Fruit fly (Drosophila melanogaster) whole organism, embryonic: Measurements from ENCODE around the gene Neurl4.

Experiments
- Adf1 ChIP-seq: fragments of 200-800 bp; sonication (Bioruptor generic); IDR thresholded peaks from 2 replicates; pipeline ENCODE4 v1.3.6; 2022; ENCODE audit warnings: missing biosample characterization, missing genetic modification characterization
- Aef1 ChIP-seq: fragments of 200-800 bp; sonication (Bioruptor generic); IDR thresholded peaks from 3 replicates; pipeline ENCODE4 v1.3.6; 2022; ENCODE audit warnings: missing biosample characterization, missing genetic modification characterization
- Atf6 ChIP-seq: fragments of 200-800 bp; sonication (Bioruptor generic); IDR thresholded peaks from 2 replicates; pipeline ENCODE4 v1.3.6; 2022; ENCODE audit warnings: missing biosample characterization, missing genetic modification characterization
- CG10321 ChIP-seq: fragments of 200-800 bp; sonication (Bioruptor generic); IDR thresholded peaks from 2 replicates; pipeline ENCODE4 v1.3.6; 2022; ENCODE audit warnings: missing biosample characterization, missing genetic modification characterization
- CG10565 ChIP-seq: fragments of 200-800 bp; sonication (Bioruptor generic); optimal IDR thresholded peaks from 3 replicates; lab custom pipeline; 2016; ENCODE audit warnings: missing biosample characterization, mild to moderate bottlenecking, missing genetic modification characterization
- CG13123 ChIP-seq: fragments of 200-800 bp; sonication (Bioruptor generic); optimal IDR thresholded peaks from 2 replicates; lab custom pipeline; 2016; ENCODE audit warnings: missing biosample characterization, missing genetic modification characterization
- CG14965 ChIP-seq: fragments of 200-800 bp; sonication (Bioruptor generic); optimal IDR thresholded peaks from 2 replicates; lab custom pipeline; 2016; ENCODE audit warnings: missing biosample characterization, missing genetic modification characterization, borderline replicate concordance
- CG17359 ChIP-seq: fragments of 200-800 bp; sonication (Bioruptor generic); optimal IDR thresholded peaks from 3 replicates; lab custom pipeline; 2018; ENCODE audit warnings: missing biosample characterization, mild to moderate bottlenecking, missing genetic modification characterization, moderate library complexity
- CG18764 ChIP-seq: fragments of 200-800 bp; sonication (Bioruptor generic); optimal IDR thresholded peaks from 3 replicates; lab custom pipeline; 2016; ENCODE audit warnings: missing biosample characterization, missing genetic modification characterization
- CG2678 ChIP-seq: fragments of 200-800 bp; sonication (Bioruptor generic); optimal IDR thresholded peaks from 3 replicates; lab custom pipeline; 2019; ENCODE audit warnings: missing biosample characterization, mild to moderate bottlenecking, missing genetic modification characterization, moderate library complexity
- CG31388 ChIP-seq: fragments of 200-800 bp; sonication (Bioruptor generic); optimal IDR thresholded peaks from 2 replicates; lab custom pipeline; 2016; ENCODE audit warnings: missing biosample characterization, missing genetic modification characterization
- CG32532 ChIP-seq: fragments of 200-800 bp; sonication (Bioruptor generic); IDR thresholded peaks from 2 replicates; pipeline ENCODE4 v1.3.6; 2022; ENCODE audit warnings: missing biosample characterization, missing genetic modification characterization
- CG5180 ChIP-seq: fragments of 200-800 bp; sonication (Bioruptor generic); optimal IDR thresholded peaks from 3 replicates; lab custom pipeline; 2017; ENCODE audit warnings: missing biosample characterization, missing genetic modification characterization, mild to moderate bottlenecking, moderate library complexity, missing genetic modification reagents
- CG6175 ChIP-seq: fragments of 200-800 bp; sonication (Bioruptor generic); IDR thresholded peaks from 3 replicates; pipeline ENCODE4 v1.3.6; 2022; ENCODE audit warnings: missing biosample characterization, missing genetic modification characterization
- CG6683 ChIP-seq: fragments of 200-800 bp; sonication (Bioruptor generic); optimal IDR thresholded peaks from 2 replicates; lab custom pipeline; 2017; ENCODE audit warnings: missing biosample characterization, mild to moderate bottlenecking, missing genetic modification characterization, missing genetic modification reagents
- CG7372 ChIP-seq: fragments of 200-800 bp; sonication (Bioruptor generic); IDR thresholded peaks from 2 replicates; pipeline ENCODE4 v1.3.6; 2022; ENCODE audit warnings: missing biosample characterization, missing genetic modification characterization
- CG8765 ChIP-seq: fragments of 200-800 bp; sonication (Bioruptor generic); IDR thresholded peaks from 2 replicates; pipeline ENCODE4 v1.3.6; 2022; ENCODE audit warnings: missing biosample characterization, missing genetic modification characterization
- CG9932 ChIP-seq: fragments of 200-800 bp; sonication (Bioruptor generic); IDR thresholded peaks from 2 replicates; pipeline ENCODE4 v1.3.6; 2022; ENCODE audit warnings: missing biosample characterization, missing genetic modification characterization
- Dll ChIP-seq: fragments of 200-800 bp; sonication (Bioruptor generic); IDR thresholded peaks from 4 replicates; pipeline ENCODE4 v1.3.6; 2022; ENCODE audit warnings: missing biosample characterization, missing genetic modification characterization; ENCODE audit not compliant: partially characterized antibody
- HLH4C ChIP-seq: fragments of 200-800 bp; sonication (Bioruptor generic); IDR thresholded peaks from 3 replicates; pipeline ENCODE4 v1.3.6; 2022; ENCODE audit warnings: missing biosample characterization, missing genetic modification characterization; ENCODE audit not compliant: partially characterized antibody
- Hmx ChIP-seq: fragments of 200-800 bp; sonication (Bioruptor generic); optimal IDR thresholded peaks from 2 replicates; lab custom pipeline; 2016; ENCODE audit warnings: missing biosample characterization, missing genetic modification characterization
- Hr3 ChIP-seq: fragments of 200-800 bp; sonication (Bioruptor generic); optimal IDR thresholded peaks from 3 replicates; lab custom pipeline; 2016; ENCODE audit warnings: missing biosample characterization, missing genetic modification characterization
- MTF-1 ChIP-seq: fragments of 200-800 bp; sonication (Bioruptor generic); optimal IDR thresholded peaks from 2 replicates; lab custom pipeline; 2018; ENCODE audit warnings: missing biosample characterization, mild to moderate bottlenecking, missing genetic modification characterization, borderline replicate concordance
- NC2α ChIP-seq: fragments of 200-800 bp; sonication (Bioruptor generic); optimal IDR thresholded peaks from 2 replicates; lab custom pipeline; 2016; ENCODE audit warnings: missing biosample characterization, missing genetic modification characterization
- Nf-YB ChIP-seq: fragments of 200-800 bp; sonication (Bioruptor generic); optimal IDR thresholded peaks from 3 replicates; lab custom pipeline; 2019; ENCODE audit warnings: missing biosample characterization, mild to moderate bottlenecking, missing genetic modification characterization, moderate library complexity
- Oli ChIP-seq: fragments of 200-800 bp; sonication (Bioruptor generic); optimal IDR thresholded peaks from 2 replicates; lab custom pipeline; 2018; ENCODE audit warnings: missing biosample characterization, mild to moderate bottlenecking, missing genetic modification characterization, moderate library complexity
- Ptx1 ChIP-seq: fragments of 200-800 bp; sonication (Bioruptor generic); IDR thresholded peaks from 2 replicates; pipeline ENCODE4 v1.3.6; 2022; ENCODE audit warnings: missing biosample characterization, missing genetic modification characterization
- Sin3A ChIP-seq: fragments of >200 bp; optimal IDR thresholded peaks from 2 replicates; lab custom pipeline; 2018
- TFAM ChIP-seq: fragments of 200-800 bp; sonication (Bioruptor generic); optimal IDR thresholded peaks from 2 replicates; lab custom pipeline; 2017; ENCODE audit warnings: missing biosample characterization, missing genetic modification characterization, inconsistent platforms
- Vsx1 ChIP-seq: fragments of 200-800 bp; sonication (Bioruptor generic); optimal IDR thresholded peaks from 2 replicates; lab custom pipeline; 2017; ENCODE audit warnings: missing biosample characterization, mild to moderate bottlenecking, missing genetic modification characterization, missing genetic modification reagents
- amos ChIP-seq: fragments of 200-800 bp; sonication (Bioruptor generic); IDR thresholded peaks from 2 replicates; pipeline ENCODE4 v1.3.6; 2022; ENCODE audit warnings: missing biosample characterization, missing genetic modification characterization; ENCODE audit not compliant: partially characterized antibody
- aop ChIP-seq: fragments of 200-800 bp; sonication (Bioruptor generic); IDR thresholded peaks from 2 replicates; pipeline ENCODE4 v1.3.6; 2022; ENCODE audit warnings: missing biosample characterization, missing genetic modification characterization
- ase ChIP-seq: fragments of 200-800 bp; sonication (Bioruptor generic); IDR thresholded peaks from 3 replicates; pipeline ENCODE4 v1.3.6; 2022; ENCODE audit warnings: missing biosample characterization, missing genetic modification characterization
- eve ChIP-seq, 2 experiments: fragments of >200 bp; optimal IDR thresholded peaks; 2 replicates each; lab custom pipeline; 2017; ENCODE audit warnings: missing biosample characterization in 2 of 2, missing genetic modification characterization in 2 of 2
- fu2 ChIP-seq: fragments of 200-800 bp; sonication (Bioruptor generic); optimal IDR thresholded peaks from 2 replicates; lab custom pipeline; 2016; ENCODE audit warnings: missing biosample characterization, missing genetic modification characterization
- gt ChIP-seq: fragments of 200-800 bp; sonication (Bioruptor generic); IDR thresholded peaks from 2 replicates; pipeline ENCODE4 v1.3.6; 2022; ENCODE audit warnings: missing biosample characterization, missing genetic modification characterization
- ham ChIP-seq: fragments of 200-800 bp; sonication (Bioruptor generic); IDR thresholded peaks from 2 replicates; pipeline ENCODE4 v1.3.6; 2022; ENCODE audit warnings: missing biosample characterization, missing genetic modification characterization
- hkb ChIP-seq, 2 experiments: fragments of 200-800 bp in 1 of 2; fragments of >200 bp in 1 of 2; sonication (Bioruptor generic) in 1 of 2; IDR thresholded peaks in 1 of 2; optimal IDR thresholded peaks in 1 of 2; 2 replicates each; pipeline versions ENCODE4 v1.3.6 to Lab custom; 2017 to 2022; ENCODE audit warnings: missing biosample characterization in 1 of 2, missing genetic modification characterization in 1 of 2
- lilli ChIP-seq: fragments of 200-800 bp; sonication (Bioruptor generic); optimal IDR thresholded peaks from 3 replicates; lab custom pipeline; 2016; ENCODE audit warnings: missing biosample characterization, missing genetic modification characterization
- nmo ChIP-seq: fragments of 200-800 bp; sonication (Bioruptor generic); optimal IDR thresholded peaks from 2 replicates; lab custom pipeline; 2018; ENCODE audit warnings: missing biosample characterization, mild to moderate bottlenecking, missing genetic modification characterization, moderate library complexity
- pum ChIP-seq: fragments of 200-800 bp; sonication (Bioruptor generic); optimal IDR thresholded peaks from 2 replicates; lab custom pipeline; 2016; ENCODE audit warnings: missing biosample characterization, missing genetic modification characterization
- sc ChIP-seq, 3 experiments: fragments of >200 bp in 2 of 3; fragments of 200-800 bp in 1 of 3; sonication (Bioruptor generic) in 1 of 3; optimal IDR thresholded peaks; 2 replicates in 2 of 3; 3 replicates in 1 of 3; lab custom pipeline; 2017; ENCODE audit warnings: mild to moderate bottlenecking in 1 of 3, missing biosample characterization in 1 of 3, missing genetic modification characterization in 1 of 3, missing genetic modification reagents in 1 of 3
- ssp ChIP-seq: fragments of 200-800 bp; sonication (Bioruptor generic); IDR thresholded peaks from 2 replicates; pipeline ENCODE4 v1.3.6; 2022; ENCODE audit warnings: missing biosample characterization, missing genetic modification characterization
- vfl ChIP-seq: fragments of 200-800 bp; sonication (Bioruptor generic); optimal IDR thresholded peaks from 2 replicates; lab custom pipeline; 2016; ENCODE audit warnings: missing biosample characterization, missing genetic modification characterization
- zfh1 ChIP-seq: fragments of 200-800 bp; sonication (Bioruptor generic); IDR thresholded peaks from 3 replicates; pipeline ENCODE4 v1.3.6; 2022; ENCODE audit warnings: missing biosample characterization, missing genetic modification characterization
- zfh2 ChIP-seq: fragments of 200-800 bp; sonication (Bioruptor generic); optimal IDR thresholded peaks from 2 replicates; lab custom pipeline; 2016; ENCODE audit warnings: missing biosample characterization, missing genetic modification characterization

Neurl4 gene

dm6 chr3L:14050944-14051548 is 1.4 kb upstream of the Neurl4 start, which contains the start of gene CG6833 (continued):
- TF ChIP-seq vfl (GFP tag; lab: Kevin White, UChicago) (peak; percentile 41), ase (peak; percentile 67; the same call in 2 of the 3 replicates), Hmx (GFP tag; lab: Kevin White, UChicago) (no peak), eve (GFP tag; optimal IDR thresholded peaks at IDR 0.05; lab: Kevin White, UChicago) (no peak), Dll (GFP tag; lab: Robert Waterston, UW) (0 out of 4 replicates have a peak, but pooled peaks have one; percentile 31), Sin3A (lab: Kevin White, UChicago) (peak; percentile 48), CG8765 (GFP tag; lab: Robert Waterston, UW) (peak; percentile 65), CG9932 (GFP tag; lab: Robert Waterston, UW) (peak; percentile 93), HLH4C (no peak; the same call in 2 of the 3 replicates), Atf6 (GFP tag; lab: Robert Waterston, UW) (peak; percentile 64)

- TF ChIP-seq Adf1 (no peak; the same call in 1 of the 2 replicates), Ptx1 (GFP tag; lab: Robert Waterston, UW) (no peak), amos (GFP tag; lab: Robert Waterston, UW) (no peak), zfh2 (GFP tag; lab: Kevin White, UChicago) (no peak), pum (GFP tag; lab: Kevin White, UChicago) (no peak), CG13123 (GFP tag; lab: Kevin White, UChicago) (no peak), Nf-YB (GFP tag; lab: Kevin White, UChicago) (no peak), CG2678 (tag; lab: Kevin White, UChicago) (no peak), CG17359 (tag; lab: Kevin White, UChicago) (no peak), fu2 (GFP tag; lab: Kevin White, UChicago) (no peak), CG6683 (GFP tag; lab: Kevin White, UChicago) (no peak), CG32532 (peak; percentile 31; the same call in 1 of the 2 replicates), ssp (GFP tag; lab: Robert Waterston, UW) (no peak), CG14965 (GFP tag; lab: Kevin White, UChicago) (no peak), hkb (optimal IDR thresholded peaks at IDR 0.05; lab: Kevin White, UChicago) (no peak), hkb (GFP tag; IDR thresholded peaks at IDR 0.05; lab: Robert Waterston, UW) (no peak), aop (GFP tag; lab: Robert Waterston, UW) (no peak), Hr3 (GFP tag; lab: Kevin White, UChicago) (no peak), CG10565 (GFP tag; lab: Kevin White, UChicago) (no peak), nmo (GFP tag; lab: Kevin White, UChicago) (no peak), sc (optimal IDR thresholded peaks at IDR 0.05; lab: Kevin White, UChicago) (no peak), sc (GFP tag; optimal IDR thresholded peaks at IDR 0.05; lab: Kevin White, UChicago) (no peak), CG18764 (GFP tag; lab: Kevin White, UChicago) (no peak), CG31388 (GFP tag; lab: Kevin White, UChicago) (no peak), CG5180 (no peak), NC2α (GFP tag; lab: Kevin White, UChicago) (no peak), CG9932 (GFP tag; lab: Robert Waterston, UW) (peak; percentile 43; the same call in 1 of the 2 replicates), Vsx1 (GFP tag; lab: Kevin White, UChicago) (no peak), ham (GFP tag; lab: Robert Waterston, UW) (no peak), Oli (tag; lab: Kevin White, UChicago) (no peak), CG7372 (GFP tag; lab: Robert Waterston, UW) (no peak), TFAM (no peak), gt (GFP tag; lab: Robert Waterston, UW) (no peak), MTF-1 (no peak), zfh1 (no peak), CG6175 (GFP tag; lab: Robert Waterston, UW) (no peak), lilli (GFP tag; lab: Kevin White, UChicago) (no peak), CG10321 (GFP tag; lab: Robert Waterston, UW) (no peak), Aef1 (GFP tag; lab: Robert Waterston, UW) (no peak)
Observed at dm6 chr3L:14037655-14038644, 11.7 kb downstream of the Neurl4 start.
